Fruit fly (Drosophila melanogaster): ENCODE data around the gene corn.

dm6 chr3L:7143283-7143682 is 13.6 kb downstream of the corn start:
- TF ChIP-seq woc (GFP tag; optimal IDR thresholded peaks at IDR 0.05) = no peak
- no peak for TF ChIP-seq Sp1 (GFP tag; optimal IDR thresholded peaks at IDR 0.05)
- peak; percentile 5 for TF ChIP-seq fru (GFP tag; optimal IDR thresholded peaks at IDR 0.05)
- no peak for TF ChIP-seq h (GFP tag; optimal IDR thresholded peaks at IDR 0.05)
- no peak for TF ChIP-seq Hr78 (GFP tag; optimal IDR thresholded peaks at IDR 0.05)
- no peak for TF ChIP-seq psq (GFP tag; optimal IDR thresholded peaks at IDR 0.05)
- no peak for TF ChIP-seq usp (GFP tag; optimal IDR thresholded peaks at IDR 0.05)
- no peak for TF ChIP-seq dl (GFP tag; optimal IDR thresholded peaks at IDR 0.05; ENCODE audit: insufficient read depth in 1 of 2, partially characterized antibody in 2 of 2)
- TF ChIP-seq lola (GFP tag; optimal IDR thresholded peaks at IDR 0.05) = no peak
- no peak for TF ChIP-seq pan (optimal IDR thresholded peaks at IDR 0.05)
- no peak for TF ChIP-seq dsf (GFP tag; optimal IDR thresholded peaks at IDR 0.05; ENCODE audit: borderline replicate concordance)
